Fruit fly (Drosophila melanogaster): ENCODE results near the gene Cubn.

The Cubn gene

dm6 chrX:9511224-9511623, 59.9 kb downstream of the Cubn start, which contains the start of gene CG34028:
TSS of gene CG34028 (plus strand) at chrX:9511524.
- no peak for TF ChIP-seq Eip75B (GFP tag; optimal IDR thresholded peaks at IDR 0.05)
- no peak for TF ChIP-seq CG10669 (GFP tag; optimal IDR thresholded peaks at IDR 0.05)
- TF ChIP-seq CG3032 (tag; optimal IDR thresholded peaks at IDR 0.05), result no peak
- TF ChIP-seq CG6163 (GFP tag; IDR thresholded peaks at IDR 0.05), result no peak
- no peak for TF ChIP-seq Eip78C (GFP tag)
- no peak for TF ChIP-seq topi (GFP tag; optimal IDR thresholded peaks at IDR 0.05)
- TF ChIP-seq CG31627 (GFP tag; optimal IDR thresholded peaks at IDR 0.05), result no peak
- no peak for TF ChIP-seq Hr39 (GFP tag; optimal IDR thresholded peaks at IDR 0.05)
